Worm (Caenorhabditis elegans): Measurements from ENCODE around the gene grl-27.

DNA sequence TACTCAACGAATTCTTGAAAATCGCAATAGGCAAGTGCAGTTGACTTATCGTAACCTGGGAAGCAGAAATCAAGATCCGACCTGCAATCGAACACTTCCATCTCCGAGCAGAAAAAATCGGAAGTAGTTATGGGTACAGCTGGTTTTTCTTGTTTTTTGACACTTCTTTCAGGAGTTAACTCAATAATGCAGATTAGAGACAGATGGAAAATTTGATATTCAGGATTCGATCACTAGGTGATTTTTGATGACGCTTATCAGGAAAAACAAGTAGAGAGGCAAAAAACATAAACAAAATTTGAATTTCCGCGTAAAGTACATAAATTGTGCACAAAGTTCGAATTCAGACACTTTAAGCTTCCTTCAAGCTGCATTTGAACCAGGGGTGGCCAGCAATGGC, 26.9 kb downstream of the grl-27 start, which contains the start of gene srw-130:
- no peak for TF ChIP-seq Y22D7AL.16 (tag; optimal IDR thresholded peaks at IDR 0.05)
- TF ChIP-seq pqm-1 (tag; optimal IDR thresholded peaks at IDR 0.05) = no peak
- no peak for TF ChIP-seq nfya-1 (tag; optimal IDR thresholded peaks at IDR 0.05)
- no peak for TF ChIP-seq rnt-1 (tag; optimal IDR thresholded peaks at IDR 0.05)
- no peak for TF ChIP-seq unc-86 (tag; optimal IDR thresholded peaks at IDR 0.05)

Data from whole organism, late embryonic.